Worm (Caenorhabditis elegans): ENCODE data around the gene fbxa-144.

ce11 chrV:16129116-16129515, 3.5 kb downstream of the fbxa-144 start:
- no peak for TF ChIP-seq mdl-1 (tag; optimal IDR thresholded peaks at IDR 0.05)
- TF ChIP-seq lin-39 (tag; optimal IDR thresholded peaks at IDR 0.05), result no peak
- TF ChIP-seq nfya-1 (tag; optimal IDR thresholded peaks at IDR 0.05; ENCODE audit: insufficient read depth), result no peak
- no peak for TF ChIP-seq jun-1 (tag; optimal IDR thresholded peaks at IDR 0.05)
- TF ChIP-seq fos-1 (tag; optimal IDR thresholded peaks at IDR 0.05), result no peak
- no peak for TF ChIP-seq snpc-4 (tag; optimal IDR thresholded peaks at IDR 0.05)

All from whole organism, L3 larva.